Fruit fly (Drosophila melanogaster) whole organism, embryonic: ENCODE results near the gene CG6788.
A peak's percentile ranks its signal among the peaks of the same experiment; 100 is the strongest.

Source experiments
- Awh ChIP-seq: fragments of 200-800 bp; sonication (Bioruptor generic); IDR thresholded peaks from 2 replicates; pipeline ENCODE4, ENCODE4 v1.3.6; 2022; ENCODE audit warnings: missing biosample characterization, missing genetic modification characterization
- Bgb ChIP-seq: fragments of 200-800 bp; sonication (Bioruptor generic); IDR thresholded peaks from 2 replicates; pipeline ENCODE4 v1.3.6; 2022; ENCODE audit warnings: missing biosample characterization, missing genetic modification characterization; ENCODE audit not compliant: partially characterized antibody
- CG13296 ChIP-seq: fragments of 200-800 bp; sonication (Bioruptor generic); optimal IDR thresholded peaks from 3 replicates; lab custom pipeline; 2018; ENCODE audit warnings: missing biosample characterization, mild to moderate bottlenecking, missing genetic modification characterization
- CG15696 ChIP-seq: fragments of 200-800 bp; sonication (Bioruptor generic); optimal IDR thresholded peaks from 2 replicates; lab custom pipeline; 2019; ENCODE audit warnings: missing biosample characterization, mild to moderate bottlenecking, missing genetic modification characterization, moderate library complexity
- CG17328 ChIP-seq: fragments of 200-800 bp; sonication (Bioruptor generic); IDR thresholded peaks from 2 replicates; pipeline ENCODE4 v1.3.6; 2022; ENCODE audit warnings: missing biosample characterization, missing genetic modification characterization
- CG17612 ChIP-seq: fragments of 200-800 bp; sonication (Bioruptor generic); IDR thresholded peaks from 2 replicates; pipeline ENCODE4 v1.3.6; 2022; ENCODE audit warnings: missing biosample characterization, missing genetic modification characterization
- CG1792 ChIP-seq: fragments of 200-800 bp; sonication (Bioruptor generic); optimal IDR thresholded peaks from 2 replicates; lab custom pipeline; 2016; ENCODE audit warnings: missing biosample characterization, missing genetic modification characterization
- CG18476 ChIP-seq: fragments of 200-800 bp; sonication (Bioruptor generic); optimal IDR thresholded peaks from 2 replicates; lab custom pipeline; 2016; ENCODE audit warnings: missing biosample characterization, mild to moderate bottlenecking, missing genetic modification characterization
- CG32532 ChIP-seq: fragments of 200-800 bp; sonication (Bioruptor generic); IDR thresholded peaks from 2 replicates; pipeline ENCODE4 v1.3.6; 2022; ENCODE audit warnings: missing biosample characterization, missing genetic modification characterization
- CG3407 ChIP-seq: fragments of 200-800 bp; sonication (Bioruptor generic); optimal IDR thresholded peaks from 2 replicates; lab custom pipeline; 2018; ENCODE audit warnings: missing biosample characterization, mild to moderate bottlenecking, missing genetic modification characterization
- CG43689 ChIP-seq: fragments of 200-800 bp; sonication (Bioruptor generic); IDR thresholded peaks from 2 replicates; pipeline ENCODE4 v1.3.6; 2022; ENCODE audit warnings: missing biosample characterization, missing genetic modification characterization
- CG4854 ChIP-seq: fragments of 200-800 bp; sonication (Bioruptor generic); optimal IDR thresholded peaks from 2 replicates; lab custom pipeline; 2016; ENCODE audit warnings: missing biosample characterization, missing genetic modification characterization, inconsistent platforms
- CG6854 ChIP-seq: fragments of 200-800 bp; sonication (Bioruptor generic); optimal IDR thresholded peaks from 3 replicates; lab custom pipeline; 2017; ENCODE audit warnings: missing biosample characterization, mild to moderate bottlenecking, missing genetic modification characterization
- CG8290 ChIP-seq, 3 experiments: fragments of 200-800 bp; sonication (Bioruptor generic); optimal IDR thresholded peaks; 2 replicates each; lab custom pipeline; 2016 to 2019; ENCODE audit warnings: missing biosample characterization in 3 of 3, missing genetic modification characterization in 3 of 3, mild to moderate bottlenecking in 2 of 3, moderate library complexity in 1 of 3
- CG8765 ChIP-seq: fragments of 200-800 bp; sonication (Bioruptor generic); IDR thresholded peaks from 2 replicates; pipeline ENCODE4 v1.3.6; 2022; ENCODE audit warnings: missing biosample characterization, missing genetic modification characterization
- CG8924 ChIP-seq: fragments of 200-800 bp; optimal IDR thresholded peaks from 3 replicates; lab custom pipeline; 2019; ENCODE audit warnings: missing biosample characterization, mild to moderate bottlenecking, missing genetic modification characterization, moderate library complexity
- Chrac-16 ChIP-seq: fragments of 200-800 bp; sonication (Bioruptor generic); optimal IDR thresholded peaks from 3 replicates; lab custom pipeline; 2016; ENCODE audit warnings: missing biosample characterization, missing genetic modification characterization
- CoRest ChIP-seq: fragments of 200-800 bp; sonication (Bioruptor generic); optimal IDR thresholded peaks from 3 replicates; lab custom pipeline; 2018; ENCODE audit warnings: missing biosample characterization, mild to moderate bottlenecking, missing genetic modification characterization, moderate library complexity
- Deaf1 ChIP-seq: fragments of 200-800 bp; optimal IDR thresholded peaks from 3 replicates; lab custom pipeline; 2019; ENCODE audit warnings: missing biosample characterization, mild to moderate bottlenecking, missing genetic modification characterization, moderate library complexity
- Dref ChIP-seq: fragments of 200-800 bp; sonication (Bioruptor generic); IDR thresholded peaks from 2 replicates; pipeline ENCODE4 v1.3.6; 2022; ENCODE audit warnings: missing biosample characterization, missing genetic modification characterization
- Hand ChIP-seq: fragments of 200-800 bp; sonication (Bioruptor generic); optimal IDR thresholded peaks from 2 replicates; lab custom pipeline; 2017; ENCODE audit warnings: mild to moderate bottlenecking, missing biosample characterization, missing genetic modification reagents, missing genetic modification characterization
- Hey ChIP-seq: fragments of 200-800 bp; sonication (Bioruptor generic); optimal IDR thresholded peaks from 3 replicates; lab custom pipeline; 2018; ENCODE audit warnings: missing biosample characterization, mild to moderate bottlenecking, missing genetic modification characterization
- Hr51 ChIP-seq, 2 experiments: fragments of 200-800 bp; sonication (Bioruptor generic); optimal IDR thresholded peaks; 2 replicates in 1 of 2; 3 replicates in 1 of 2; lab custom pipeline; 2016 to 2018; ENCODE audit warnings: missing biosample characterization in 2 of 2, missing genetic modification characterization in 2 of 2, mild to moderate bottlenecking in 1 of 2, moderate library complexity in 1 of 2
- Hsf ChIP-seq: fragments of 200-800 bp; sonication (Bioruptor generic); optimal IDR thresholded peaks from 3 replicates; lab custom pipeline; 2016; ENCODE audit warnings: missing biosample characterization, missing genetic modification characterization
- Jarid2 ChIP-seq: fragments of 200-800 bp; sonication (Bioruptor generic); optimal IDR thresholded peaks from 3 replicates; lab custom pipeline; 2017; ENCODE audit warnings: mild to moderate bottlenecking, missing biosample characterization, missing genetic modification reagents, missing genetic modification characterization
- Oli ChIP-seq: fragments of 200-800 bp; sonication (Bioruptor generic); optimal IDR thresholded peaks from 2 replicates; lab custom pipeline; 2018; ENCODE audit warnings: missing biosample characterization, mild to moderate bottlenecking, missing genetic modification characterization, moderate library complexity
- Optix ChIP-seq: fragments of 200-800 bp; sonication (Bioruptor generic); IDR thresholded peaks from 3 replicates; pipeline ENCODE4 v1.3.6; 2022; ENCODE audit warnings: missing biosample characterization, missing genetic modification characterization
- Sin3A ChIP-seq: fragments of >200 bp; optimal IDR thresholded peaks from 2 replicates; lab custom pipeline; 2018
- YL-1 ChIP-seq: fragments of 200-800 bp; sonication (Bioruptor generic); optimal IDR thresholded peaks from 3 replicates; lab custom pipeline; 2017; ENCODE audit warnings: missing biosample characterization, mild to moderate bottlenecking, missing genetic modification characterization
- aop ChIP-seq: fragments of 200-800 bp; sonication (Bioruptor generic); IDR thresholded peaks from 2 replicates; pipeline ENCODE4 v1.3.6; 2022; ENCODE audit warnings: missing biosample characterization, missing genetic modification characterization
- cg ChIP-seq: fragments of 200-800 bp; sonication (Bioruptor generic); optimal IDR thresholded peaks from 3 replicates; lab custom pipeline; 2019; ENCODE audit warnings: missing biosample characterization, mild to moderate bottlenecking, missing genetic modification characterization, moderate library complexity
- chif ChIP-seq, 2 experiments: fragments of 200-800 bp; sonication (Bioruptor generic); optimal IDR thresholded peaks; 3 replicates each; lab custom pipeline; 2016; ENCODE audit warnings: missing biosample characterization in 2 of 2, missing genetic modification characterization in 2 of 2
- emc ChIP-seq: fragments of 200-800 bp; sonication (Bioruptor generic); optimal IDR thresholded peaks from 2 replicates; lab custom pipeline; 2016; ENCODE audit warnings: missing biosample characterization, missing genetic modification characterization
- ewg ChIP-seq: fragments of 200-800 bp; sonication (Bioruptor generic); optimal IDR thresholded peaks from 3 replicates; lab custom pipeline; 2017; ENCODE audit warnings: mild to moderate bottlenecking, missing biosample characterization, missing genetic modification reagents, missing genetic modification characterization
- fd102C ChIP-seq: fragments of 200-800 bp; sonication (Bioruptor generic); optimal IDR thresholded peaks from 2 replicates; lab custom pipeline; 2018; ENCODE audit warnings: missing biosample characterization, mild to moderate bottlenecking, missing genetic modification characterization, moderate library complexity
- gem ChIP-seq: fragments of 200-800 bp; sonication (Bioruptor generic); optimal IDR thresholded peaks from 2 replicates; lab custom pipeline; 2019; ENCODE audit warnings: missing biosample characterization, mild to moderate bottlenecking, missing genetic modification characterization, moderate library complexity
- gsb ChIP-seq: fragments of 200-800 bp; sonication (Bioruptor generic); IDR thresholded peaks from 2 replicates; pipeline ENCODE4 v1.3.6; 2022; ENCODE audit warnings: missing biosample characterization, missing genetic modification characterization
- hth ChIP-seq: fragments of >200 bp; optimal IDR thresholded peaks from 2 replicates; lab custom pipeline; 2017; ENCODE audit warnings: inconsistent platforms
- insv ChIP-seq, 2 experiments: fragments of 200-800 bp; sonication (Bioruptor generic); optimal IDR thresholded peaks; 3 replicates each; lab custom pipeline; 2016 to 2018; ENCODE audit warnings: missing biosample characterization in 2 of 2, missing genetic modification characterization in 2 of 2
- ken ChIP-seq: fragments of 200-800 bp; sonication (Bioruptor generic); IDR thresholded peaks from 3 replicates; pipeline ENCODE4 v1.3.6; 2022; ENCODE audit warnings: missing biosample characterization, missing genetic modification characterization
- oc ChIP-seq: fragments of 200-800 bp; sonication (Bioruptor generic); optimal IDR thresholded peaks from 2 replicates; lab custom pipeline; 2018; ENCODE audit warnings: missing biosample characterization, mild to moderate bottlenecking, missing genetic modification characterization, moderate library complexity
- odd ChIP-seq: fragments of 200-800 bp; sonication (Bioruptor generic); optimal IDR thresholded peaks from 2 replicates; lab custom pipeline; 2017; ENCODE audit warnings: missing biosample characterization, mild to moderate bottlenecking, missing genetic modification characterization
- otp ChIP-seq: fragments of 200-800 bp; sonication (Bioruptor generic); IDR thresholded peaks from 3 replicates; pipeline ENCODE4, ENCODE4 v1.3.6; 2022; ENCODE audit warnings: missing biosample characterization, missing genetic modification characterization
- pb ChIP-seq: fragments of 200-800 bp; sonication (Bioruptor generic); optimal IDR thresholded peaks from 3 replicates; lab custom pipeline; 2016; ENCODE audit warnings: missing biosample characterization, missing genetic modification characterization
- phol ChIP-seq: fragments of 200-800 bp; sonication (Bioruptor generic); optimal IDR thresholded peaks from 3 replicates; lab custom pipeline; 2018; ENCODE audit warnings: missing biosample characterization, mild to moderate bottlenecking, missing genetic modification characterization, moderate library complexity
- sens ChIP-seq: fragments of 200-800 bp; sonication (Bioruptor generic); peaks from one replicate; lab custom pipeline; 2016; ENCODE audit warnings: missing biosample characterization, missing genetic modification characterization
- sim ChIP-seq: fragments of 200-800 bp; sonication (Bioruptor generic); IDR thresholded peaks from 2 replicates; pipeline ENCODE4 v1.3.6; 2022; ENCODE audit warnings: missing biosample characterization, missing genetic modification characterization
- so ChIP-seq: fragments of 200-800 bp; sonication (Bioruptor generic); IDR thresholded peaks from 3 replicates; pipeline ENCODE4 v1.3.6; 2022; ENCODE audit warnings: missing biosample characterization, missing genetic modification characterization
- tio ChIP-seq: fragments of 200-800 bp; sonication (Bioruptor generic); optimal IDR thresholded peaks from 2 replicates; lab custom pipeline; 2017; ENCODE audit warnings: missing biosample characterization, missing genetic modification characterization, inconsistent platforms
- vvl ChIP-seq: fragments of 200-800 bp; sonication (Bioruptor generic); IDR thresholded peaks from 2 replicates; pipeline ENCODE4 v1.3.6; 2022; ENCODE audit warnings: missing biosample characterization, missing genetic modification characterization
- z ChIP-seq: fragments of 200-800 bp; sonication (Bioruptor generic); IDR thresholded peaks from 3 replicates; pipeline ENCODE4 v1.3.6; 2022; ENCODE audit warnings: missing biosample characterization, missing genetic modification characterization

The CG6788 gene

dm6 chrX:17886449-17887207, 1.3 kb upstream of the CG6788 start (continued):
- TF ChIP-seq Optix (GFP tag; lab: Robert Waterston, UW) (no peak), Hsf (GFP tag; lab: Kevin White, UChicago) (no peak), sim (GFP tag; lab: Robert Waterston, UW) (no peak), odd (GFP tag; lab: Kevin White, UChicago) (no peak), Jarid2 (GFP tag; lab: Kevin White, UChicago) (peak; percentile 23), emc (GFP tag; lab: Kevin White, UChicago) (no peak), CG17612 (no peak), so (GFP tag; lab: Robert Waterston, UW) (no peak), pb (GFP tag; lab: Kevin White, UChicago) (no peak), CG17328 (GFP tag; lab: Robert Waterston, UW) (no peak), cg (GFP tag; lab: Kevin White, UChicago) (peak; percentile 91), CG3407 (GFP tag; lab: Kevin White, UChicago) (no peak), Oli (tag; lab: Kevin White, UChicago) (no peak), CG18476 (no peak), otp (GFP tag; lab: Robert Waterston, UW) (no peak), hth (lab: Kevin White, UChicago) (no peak), tio (GFP tag; lab: Kevin White, UChicago) (no peak), CG8765 (GFP tag; lab: Robert Waterston, UW) (no peak), Hand (no peak), fd102C (GFP tag; lab: Kevin White, UChicago) (no peak), chif (GFP tag; optimal IDR thresholded peaks at IDR 0.05; lab: Kevin White, UChicago) (no peak), CG43689 (GFP tag; lab: Robert Waterston, UW) (no peak), CG4854 (no peak), CoRest (no peak), Hr51 (GFP tag; optimal IDR thresholded peaks at IDR 0.05; lab: Kevin White, UChicago) (peak in 1 of 2 experiments; percentile 22), ewg (GFP tag; lab: Kevin White, UChicago) (no peak), aop (GFP tag; lab: Robert Waterston, UW) (no peak), oc (tag; lab: Kevin White, UChicago) (peak; percentile 5), CG32532 (GFP tag; lab: Robert Waterston, UW) (no peak), Bgb (GFP tag; lab: Robert Waterston, UW) (no peak), sens (GFP tag; lab: Kevin White, UChicago) (peak; percentile 55), CG8924 (tag; lab: Kevin White, UChicago) (peak; percentile 71), insv (GFP tag; optimal IDR thresholded peaks at IDR 0.05; lab: Kevin White, UChicago) (peak in 1 of 2 experiments; percentile 90), CG6854 (GFP tag; lab: Kevin White, UChicago) (peak; percentile 5), Chrac-16 (GFP tag; lab: Kevin White, UChicago) (no peak), Deaf1 (tag; lab: Kevin White, UChicago) (no peak), Hey (tag; lab: Kevin White, UChicago) (no peak), CG1792 (GFP tag; lab: Kevin White, UChicago) (no peak), gem (no peak), z (GFP tag; lab: Robert Waterston, UW) (no peak), Awh (GFP tag; lab: Robert Waterston, UW) (no peak), CG13296 (GFP tag; lab: Kevin White, UChicago) (no peak), Dref (no peak), phol (no peak), vvl (no peak), CG8290 (GFP tag; optimal IDR thresholded peaks at IDR 0.05; lab: Kevin White, UChicago) (no peak), CG8290 (tag; optimal IDR thresholded peaks at IDR 0.05; lab: Kevin White, UChicago) (no peak), ken (GFP tag; lab: Robert Waterston, UW) (no peak), gsb (GFP tag; lab: Robert Waterston, UW) (no peak), CG15696 (tag; lab: Kevin White, UChicago) (no peak), YL-1 (GFP tag; lab: Kevin White, UChicago) (peak; percentile 47), Sin3A (lab: Kevin White, UChicago) (no peak)
